Worm (Caenorhabditis elegans): ENCODE data around the gene dhgd-1.

dhgd-1 gene

DNA sequence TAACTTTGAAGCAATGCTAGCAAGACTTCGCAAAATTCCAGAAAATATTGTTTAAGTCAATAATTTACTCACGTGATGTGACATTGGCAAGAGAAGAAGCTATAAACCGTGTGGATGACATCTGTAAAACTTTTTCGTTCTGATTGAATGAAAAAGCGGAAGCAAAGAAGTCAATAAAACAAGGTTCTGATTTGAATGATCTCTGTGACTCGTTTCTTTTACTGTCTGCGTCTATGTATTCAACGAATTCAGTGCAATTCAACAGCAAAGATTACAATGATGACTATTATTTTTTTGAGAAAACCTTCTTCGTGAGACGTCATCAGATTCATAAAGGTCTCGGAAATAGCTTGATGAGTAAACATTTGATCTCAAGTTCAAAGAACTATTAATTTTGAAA lies 59.0 kb downstream of the dhgd-1 start, which contains the start of gene hacl-1:
Gene hacl-1 (minus strand): TSS at position 121 of the 400 bp plus-strand sequence.
- TF ChIP-seq B0310.2 (tag; optimal IDR thresholded peaks at IDR 0.05) (no peak), ceh-13 (GFP tag; optimal IDR thresholded peaks at IDR 0.05) (no peak), pes-1 (GFP tag; IDR thresholded peaks at IDR 0.05) (no peak), tbx-37 (GFP tag; conservative IDR thresholded peaks at IDR 0.05) (no peak), hmbx-1 (tag; optimal IDR thresholded peaks at IDR 0.05) (no peak), tbx-11 (GFP tag; IDR thresholded peaks at IDR 0.05) (no peak), ceh-36 (tag; optimal IDR thresholded peaks at IDR 0.05) (no peak), ama-1 (optimal IDR thresholded peaks at IDR 0.05) (no peak)
